Fruit fly (Drosophila melanogaster) whole organism, pupa: ENCODE results near the gene Sirup.

Source experiments
- CG12605 ChIP-seq: fragments of 200-800 bp; sonication (Bioruptor generic); IDR thresholded peaks from 2 replicates; pipeline ENCODE4 v1.3.6; 2022; ENCODE audit warnings: missing biosample characterization, missing genetic modification characterization
- CG13204 ChIP-seq: fragments of 200-800 bp; sonication (Bioruptor generic); optimal IDR thresholded peaks from 2 replicates; lab custom pipeline; 2018; ENCODE audit warnings: missing biosample characterization, mild to moderate bottlenecking, missing genetic modification characterization, moderate library complexity
- CG14655 ChIP-seq: fragments of 200-800 bp; sonication (Bioruptor generic); optimal IDR thresholded peaks from 3 replicates; lab custom pipeline; 2017; ENCODE audit warnings: mild to moderate bottlenecking, missing biosample characterization, missing genetic modification reagents, missing genetic modification characterization
- CG15710 ChIP-seq: fragments of 200-800 bp; sonication (Bioruptor generic); optimal IDR thresholded peaks from 2 replicates; lab custom pipeline; 2018; ENCODE audit warnings: missing biosample characterization, mild to moderate bottlenecking, missing genetic modification characterization, moderate library complexity
- CG34367 ChIP-seq: fragments of 200-800 bp; sonication (Bioruptor generic); optimal IDR thresholded peaks from 2 replicates; lab custom pipeline; 2018; ENCODE audit warnings: missing biosample characterization, mild to moderate bottlenecking, missing genetic modification characterization
- CG4496 ChIP-seq: fragments of 200-800 bp; sonication (Bioruptor generic); IDR thresholded peaks from 3 replicates; pipeline ENCODE4 v1.3.6; 2022; ENCODE audit warnings: missing biosample characterization, missing genetic modification characterization
- CG8301 ChIP-seq: fragments of 200-800 bp; sonication (Bioruptor generic); optimal IDR thresholded peaks from 2 replicates; lab custom pipeline; 2018; ENCODE audit warnings: missing biosample characterization, mild to moderate bottlenecking, missing genetic modification characterization
- CG9948 ChIP-seq: fragments of 200-800 bp; sonication (Bioruptor generic); optimal IDR thresholded peaks from 2 replicates; lab custom pipeline; 2018; ENCODE audit warnings: missing biosample characterization, mild to moderate bottlenecking, missing genetic modification characterization, moderate library complexity
- D1 ChIP-seq: fragments of 200-800 bp; sonication (Bioruptor generic); optimal IDR thresholded peaks from 2 replicates; lab custom pipeline; 2018; ENCODE audit warnings: missing biosample characterization, mild to moderate bottlenecking, missing genetic modification characterization, moderate library complexity
- EcR ChIP-seq: fragments of 200-800 bp; sonication (Bioruptor generic); optimal IDR thresholded peaks from 3 replicates; lab custom pipeline; 2019; ENCODE audit warnings: missing biosample characterization, missing genetic modification characterization, mild to moderate bottlenecking, moderate library complexity, missing genetic modification reagents
- Ets98B ChIP-seq: fragments of 200-800 bp; sonication (Bioruptor generic); IDR thresholded peaks from 2 replicates; pipeline ENCODE4 v1.3.6; 2022; ENCODE audit warnings: missing biosample characterization, missing genetic modification characterization
- Pif1A ChIP-seq: fragments of 200-800 bp; sonication (Bioruptor generic); optimal IDR thresholded peaks from 3 replicates; lab custom pipeline; 2016; ENCODE audit warnings: missing biosample characterization, missing genetic modification characterization
- Snoo ChIP-seq: fragments of 200-800 bp; sonication (Bioruptor generic); optimal IDR thresholded peaks from 3 replicates; lab custom pipeline; 2017; ENCODE audit warnings: missing biosample characterization, mild to moderate bottlenecking, missing genetic modification characterization, inconsistent platforms
- fd96Ca ChIP-seq: fragments of 200-800 bp; sonication (Bioruptor generic); IDR thresholded peaks from 3 replicates; pipeline ENCODE4 v1.3.6; 2022; ENCODE audit warnings: missing biosample characterization, missing genetic modification characterization

DNA sequence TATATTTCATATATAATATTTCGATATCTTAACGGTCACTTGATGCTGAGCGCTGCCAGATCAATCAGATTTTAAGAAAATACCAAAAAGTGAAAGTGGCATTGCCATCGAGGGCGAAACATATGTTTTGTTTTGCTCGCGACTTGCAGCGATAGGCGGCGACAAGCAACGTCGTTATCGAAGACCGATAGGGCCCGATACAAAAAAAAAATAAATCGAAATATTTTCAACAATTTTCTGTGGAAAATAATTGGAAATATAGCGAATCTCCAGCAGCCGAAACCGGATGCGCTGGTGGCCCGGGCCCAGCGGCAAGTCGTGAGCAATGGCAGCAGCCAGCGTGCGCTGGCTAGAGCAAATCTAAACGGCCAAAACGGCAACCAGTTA lies 44.6 kb downstream of the Sirup start, which contains the start of gene Megf8:
- TF ChIP-seq CG13204 (GFP tag; lab: Kevin White, UChicago) (no peak), CG15710 (no peak), fd96Ca (GFP tag; lab: Robert Waterston, UW) (no peak), CG8301 (no peak), Snoo (tag; lab: Kevin White, UChicago) (no peak), Ets98B (GFP tag; lab: Robert Waterston, UW) (no peak), CG12605 (GFP tag; lab: Robert Waterston, UW) (no peak), CG14655 (GFP tag; lab: Kevin White, UChicago) (no peak), EcR (GFP tag; lab: Kevin White, UChicago) (no peak), D1 (tag; lab: Kevin White, UChicago) (no peak), Pif1A (no peak), CG34367 (no peak), CG9948 (tag; lab: Kevin White, UChicago) (no peak), CG4496 (no peak)
